Fruit fly (Drosophila melanogaster) whole organism: ENCODE results near the gene Ugt36F1.

Source experiments
- CG8478 ChIP-seq: fragments of >200 bp; optimal IDR thresholded peaks from 2 replicates; lab custom pipeline; 2018; ENCODE audit warnings: inconsistent platforms
- Dll ChIP-seq: fragments of >200 bp; optimal IDR thresholded peaks from 2 replicates; lab custom pipeline; 2017
- EcR ChIP-seq, 2 experiments: fragments of >200 bp; optimal IDR thresholded peaks; 2 replicates each; lab custom pipeline; 2017; ENCODE audit warnings: missing biosample characterization in 2 of 2, missing genetic modification characterization in 2 of 2, missing genetic modification reagents in 2 of 2
- pan ChIP-seq: fragments of >200 bp; optimal IDR thresholded peaks from 2 replicates; lab custom pipeline; 2017

DNA sequence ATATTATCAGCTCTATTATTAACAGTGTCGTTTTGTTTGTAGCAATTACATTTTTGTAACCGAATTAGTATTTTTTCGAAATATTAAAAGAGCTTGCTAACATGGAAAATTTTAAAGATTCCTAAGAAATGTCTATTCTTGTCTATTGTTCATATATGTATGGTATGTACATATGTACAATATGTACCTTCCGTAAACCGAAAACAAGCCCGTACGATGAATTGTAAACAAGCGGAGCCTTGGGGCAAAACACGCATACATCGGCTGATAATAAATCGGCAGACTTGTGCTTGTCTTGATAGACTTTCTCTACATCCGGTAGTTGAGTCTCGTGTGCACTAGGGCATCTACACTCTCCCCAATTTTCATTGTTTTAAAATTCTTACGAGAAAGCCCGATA is 3.7 kb downstream of the Ugt36F1 start:
- TF ChIP-seq pan (lab: Kevin White, UChicago) (no peak), CG8478 (lab: Kevin White, UChicago) (no peak), Dll (lab: Kevin White, UChicago) (no peak), EcR (GFP tag; optimal IDR thresholded peaks at IDR 0.05; lab: Kevin White, UChicago) (no peak)
